Worm (Caenorhabditis elegans): Measurements from ENCODE around the gene plc-3.

ce11 chrII:10239595-10239994, 16.9 kb downstream of the plc-3 start, which contains the start of gene mec-15:
- no peak for TF ChIP-seq snpc-4 (GFP tag; optimal IDR thresholded peaks at IDR 0.05)
- no peak for TF ChIP-seq snpc-4 (tag; optimal IDR thresholded peaks at IDR 0.05)
- no peak for TF ChIP-seq hmg-1.2 (GFP tag; IDR thresholded peaks at IDR 0.05)
- no peak for TF ChIP-seq let-526 (GFP tag; IDR thresholded peaks at IDR 0.05)
- no peak for TF ChIP-seq attf-3 (GFP tag; conservative IDR thresholded peaks at IDR 0.05)
- no peak for TF ChIP-seq madf-3 (GFP tag; IDR thresholded peaks at IDR 0.05)
- TF ChIP-seq egl-44 (GFP tag; IDR thresholded peaks at IDR 0.05) = no peak
- no peak for TF ChIP-seq hmg-20 (GFP tag; IDR thresholded peaks at IDR 0.05)
- no peak for TF ChIP-seq xnd-1 (tag; optimal IDR thresholded peaks at IDR 0.05)
- TF ChIP-seq pbrm-1 (GFP tag; IDR thresholded peaks at IDR 0.05) = no peak
- no peak for TF ChIP-seq ztf-25 (GFP tag; IDR thresholded peaks at IDR 0.05)
- TF ChIP-seq F33H1.4 (GFP tag; IDR thresholded peaks at IDR 0.05) = no peak
- TF ChIP-seq unc-62 (GFP tag; optimal IDR thresholded peaks at IDR 0.05) = no peak
- TF ChIP-seq efl-1 (GFP tag; optimal IDR thresholded peaks at IDR 0.05) = no peak
- no peak for TF ChIP-seq fkh-3 (tag; optimal IDR thresholded peaks at IDR 0.05)
